Worm (Caenorhabditis elegans) whole organism, mixed stage, embryonic: Measurements from ENCODE around the gene cest-6.

Experiments
- M03D4.4 ChIP-seq: sonication (generic microtip); optimal IDR thresholded peaks from 2 replicates; lab custom pipeline; 2017; ENCODE audit warnings: mild to moderate bottlenecking, missing genetic modification characterization, missing compliant biosample characterization
- bed-3 ChIP-seq: fragments of 200-800 bp; sonication (Bioruptor generic); optimal IDR thresholded peaks from 3 replicates; lab custom pipeline; 2018; ENCODE audit warnings: mild to moderate bottlenecking, missing genetic modification characterization, moderate library complexity, missing compliant biosample characterization
- blmp-1 ChIP-seq: fragments of 150-350 bp; optimal IDR thresholded peaks from 2 replicates; lab custom pipeline; 2014; ENCODE audit warnings: missing biosample characterization, missing genetic modification characterization
- ceh-39 ChIP-seq: fragments of 150-350 bp; optimal IDR thresholded peaks from 2 replicates; lab custom pipeline; 2014; ENCODE audit warnings: missing biosample characterization, missing genetic modification characterization
- ceh-43 ChIP-seq: fragments of 200-800 bp; sonication (Bioruptor generic); optimal IDR thresholded peaks from 2 replicates; lab custom pipeline; 2018; ENCODE audit warnings: mild to moderate bottlenecking, missing genetic modification characterization, moderate library complexity, missing compliant biosample characterization
- ceh-83 ChIP-seq: fragments of 200-800 bp; sonication (Bioruptor generic); optimal IDR thresholded peaks from 2 replicates; lab custom pipeline; 2018; ENCODE audit warnings: mild to moderate bottlenecking, missing genetic modification characterization, missing compliant biosample characterization
- ces-1 ChIP-seq: fragments of 150-350 bp; optimal IDR thresholded peaks from 2 replicates; lab custom pipeline; 2014; ENCODE audit warnings: missing biosample characterization, missing genetic modification reagents, missing genetic modification characterization
- cnd-1 ChIP-seq: fragments of 200-800 bp; sonication (Bioruptor generic); optimal IDR thresholded peaks from 2 replicates; lab custom pipeline; 2018; ENCODE audit warnings: mild to moderate bottlenecking, missing genetic modification characterization, missing compliant biosample characterization
- drap-1 ChIP-seq: fragments of 200-800 bp; sonication (Bioruptor generic); optimal IDR thresholded peaks from 3 replicates; lab custom pipeline; 2018; ENCODE audit warnings: mild to moderate bottlenecking, missing genetic modification characterization, missing compliant biosample characterization
- elt-1 ChIP-seq: sonication (generic microtip); optimal IDR thresholded peaks from 2 replicates; lab custom pipeline; 2017; ENCODE audit warnings: missing genetic modification characterization, mild to moderate bottlenecking, missing compliant biosample characterization, antibody characterized with exemption, moderate library complexity, borderline replicate concordance; ENCODE audit not compliant: insufficient read depth
- elt-3 ChIP-seq: fragments of 150-350 bp; optimal IDR thresholded peaks from 2 replicates; lab custom pipeline; 2014; ENCODE audit warnings: missing biosample characterization, missing genetic modification characterization
- hlh-1 ChIP-seq: fragments of 150-350 bp; optimal IDR thresholded peaks from 2 replicates; lab custom pipeline; 2014; ENCODE audit warnings: missing biosample characterization, missing genetic modification reagents, missing genetic modification characterization
- lin-13 ChIP-seq: fragments of 150-350 bp; optimal IDR thresholded peaks from 2 replicates; lab custom pipeline; 2014; ENCODE audit warnings: missing biosample characterization, missing genetic modification characterization
- lin-32 ChIP-seq: fragments of 200-800 bp; sonication (Bioruptor generic); optimal IDR thresholded peaks from 2 replicates; lab custom pipeline; 2018; ENCODE audit warnings: mild to moderate bottlenecking, missing genetic modification characterization, missing compliant biosample characterization
- mab-5 ChIP-seq: fragments of 150-350 bp; optimal IDR thresholded peaks from 2 replicates; lab custom pipeline; 2014; ENCODE audit warnings: missing biosample characterization, missing genetic modification characterization
- mls-2 ChIP-seq: sonication (generic microtip); optimal IDR thresholded peaks from 2 replicates; lab custom pipeline; 2016; ENCODE audit warnings: mild to moderate bottlenecking, missing genetic modification characterization, moderate library complexity, missing compliant biosample characterization
- nhr-12 ChIP-seq: fragments of 150-350 bp; optimal IDR thresholded peaks from 2 replicates; lab custom pipeline; 2014; ENCODE audit warnings: missing biosample characterization, missing genetic modification characterization
- nhr-2 ChIP-seq: fragments of 150-350 bp; optimal IDR thresholded peaks from 2 replicates; lab custom pipeline; 2014; ENCODE audit warnings: missing biosample characterization, missing genetic modification characterization
- nhr-237 ChIP-seq: fragments of 150-350 bp; optimal IDR thresholded peaks from 2 replicates; lab custom pipeline; 2014; ENCODE audit warnings: missing biosample characterization, missing genetic modification characterization
- nhr-28 ChIP-seq: fragments of 150-350 bp; optimal IDR thresholded peaks from 2 replicates; lab custom pipeline; 2014; ENCODE audit warnings: missing biosample characterization, missing genetic modification characterization
- nhr-76 ChIP-seq: sonication (generic microtip); optimal IDR thresholded peaks from 2 replicates; lab custom pipeline; 2017; ENCODE audit warnings: missing biosample characterization, missing genetic modification characterization
- pha-4 ChIP-seq: fragments of 150-350 bp; optimal IDR thresholded peaks from 2 replicates; lab custom pipeline; 2018; ENCODE audit warnings: missing biosample characterization, missing genetic modification reagents, missing genetic modification characterization
- sem-2 ChIP-seq: fragments of 200-800 bp; sonication (Bioruptor generic); optimal IDR thresholded peaks from 2 replicates; lab custom pipeline; 2018; ENCODE audit warnings: mild to moderate bottlenecking, missing genetic modification characterization, missing compliant biosample characterization
- tbx-8 ChIP-seq: fragments of 200-800 bp; sonication (Bioruptor generic); optimal IDR thresholded peaks from 2 replicates; lab custom pipeline; 2018; ENCODE audit warnings: mild to moderate bottlenecking, missing genetic modification characterization, moderate library complexity, missing compliant biosample characterization
- unc-120 ChIP-seq: sonication (generic microtip); optimal IDR thresholded peaks from 2 replicates; lab custom pipeline; 2017; ENCODE audit warnings: missing genetic modification characterization, missing compliant biosample characterization; ENCODE audit not compliant: poor library complexity, severe bottlenecking
- unc-39 ChIP-seq: fragments of 150-350 bp; optimal IDR thresholded peaks from 2 replicates; lab custom pipeline; 2014; ENCODE audit warnings: missing biosample characterization, missing genetic modification characterization
- unc-62 ChIP-seq: fragments of 150-350 bp; optimal IDR thresholded peaks from 2 replicates; lab custom pipeline; 2014; ENCODE audit warnings: missing biosample characterization, missing genetic modification reagents, missing genetic modification characterization
- zip-8 ChIP-seq: fragments of 150-350 bp; optimal IDR thresholded peaks from 2 replicates; lab custom pipeline; 2014; ENCODE audit warnings: missing biosample characterization, missing genetic modification characterization
- ztf-11 ChIP-seq: fragments of 150-350 bp; optimal IDR thresholded peaks from 2 replicates; lab custom pipeline; 2014; ENCODE audit warnings: missing biosample characterization, missing genetic modification characterization

The cest-6 gene

DNA sequence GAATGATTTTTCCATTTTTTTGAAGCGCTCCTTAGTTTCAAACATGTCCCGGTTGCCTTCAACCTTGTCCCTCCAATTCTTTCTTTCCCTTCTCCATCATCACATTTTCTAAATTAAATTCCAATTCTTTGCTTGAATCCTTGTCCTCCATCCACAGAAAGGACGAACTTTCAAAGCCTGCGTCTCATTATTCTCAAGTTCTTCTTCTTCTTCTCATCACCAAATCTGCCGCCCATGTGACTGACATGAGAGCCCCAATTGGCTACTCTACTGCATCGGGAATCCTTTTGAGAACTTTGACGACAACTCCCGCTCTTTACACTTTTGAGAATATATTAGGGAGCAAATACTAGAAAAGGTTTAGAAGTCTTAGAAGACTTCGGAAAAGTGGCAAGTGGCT is 28.4 kb upstream of the cest-6 start:
- TF ChIP-seq ces-1 (GFP tag; lab: Kevin White, UChicago) (peak; percentile 96), ceh-83 (GFP tag; lab: Kevin White, UChicago) (no peak), mls-2 (no peak)

- peak; percentile 4 for TF ChIP-seq ces-1 (GFP tag; lab: Kevin White, UChicago)
- TF ChIP-seq nhr-28 (tag; lab: Kevin White, UChicago): no peak
- TF ChIP-seq, all 35 proteins: peak for 1
Measured at ce11 chrIV:6954682-6955081, 26.4 kb upstream of the cest-6 start.

DNA sequence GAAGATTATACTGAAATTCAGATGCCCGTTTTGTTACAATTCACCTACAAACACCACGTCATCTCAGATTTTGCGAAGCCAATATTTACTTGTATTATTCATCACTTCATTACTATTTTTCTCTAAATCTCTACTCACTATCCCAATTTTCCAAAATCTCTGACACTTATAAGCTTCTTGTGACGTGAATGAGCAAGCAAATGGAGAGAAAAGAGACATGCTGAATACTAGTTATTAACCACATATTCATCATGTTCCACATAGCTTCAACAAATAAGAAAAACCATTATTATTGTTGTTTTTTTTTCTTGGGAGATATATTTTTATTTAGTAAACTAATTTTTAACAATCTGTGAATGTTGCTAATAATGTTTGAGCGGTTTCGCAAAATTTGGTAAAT is 22.9 kb upstream of the cest-6 start:
- peak; percentile 8 for TF ChIP-seq ces-1 (GFP tag; lab: Kevin White, UChicago)
- no peak for TF ChIP-seq nhr-76

ce11 chrIV:6946832-6947231 is 18.5 kb upstream of the cest-6 start:
- no peak for TF ChIP-seq nhr-2 (tag; lab: Kevin White, UChicago)
- TF ChIP-seq hlh-1 (tag; lab: Kevin White, UChicago): peak; percentile 92
- TF ChIP-seq unc-120 (tag; lab: Kevin White, UChicago): peak; percentile 27
- TF ChIP-seq unc-62 (GFP tag; lab: Kevin White, UChicago): peak; percentile 95

ce11 chrIV:6941101-6941500 is 12.8 kb upstream of the cest-6 start:
- TF ChIP-seq nhr-12 (tag; lab: Kevin White, UChicago) (no peak), ceh-83 (GFP tag; lab: Kevin White, UChicago) (no peak), M03D4.4 (tag; lab: Kevin White, UChicago) (no peak), unc-39 (tag; lab: Kevin White, UChicago) (no peak), blmp-1 (tag; lab: Kevin White, UChicago) (no peak), lin-13 (tag; lab: Kevin White, UChicago) (no peak), nhr-237 (tag; lab: Kevin White, UChicago) (no peak)

DNA sequence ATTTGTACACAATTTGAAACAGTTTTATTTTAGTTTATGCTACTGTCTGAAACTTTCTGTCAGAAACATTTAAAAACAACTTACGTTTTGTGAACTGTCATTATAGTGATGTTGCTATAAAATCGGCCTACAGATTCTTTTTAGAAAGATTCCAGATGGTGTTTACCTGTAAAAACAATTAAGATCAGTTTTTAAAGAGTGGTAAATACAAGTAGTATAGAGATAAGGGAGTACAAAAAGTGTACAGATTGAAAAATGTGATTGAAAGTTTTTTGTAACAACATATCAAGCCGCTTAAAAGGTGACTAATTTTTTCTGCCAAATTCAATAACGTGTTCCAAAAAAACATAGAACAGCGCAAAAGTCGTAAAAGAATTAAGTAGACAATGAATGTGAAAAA is 9.2 kb upstream of the cest-6 start, which contains the start of gene npr-12:
Gene npr-12 (minus strand): TSS at position 101 of the 400 bp plus-strand sequence.
- TF ChIP-seq lin-13 (tag; lab: Kevin White, UChicago): no peak
- TF ChIP-seq bed-3 (GFP tag; lab: Kevin White, UChicago): no peak
- TF ChIP-seq mab-5 (tag; lab: Kevin White, UChicago): no peak
- TF ChIP-seq nhr-76: no peak
- no peak for TF ChIP-seq cnd-1 (tag; lab: Kevin White, UChicago)
- TF ChIP-seq elt-3 (tag; lab: Kevin White, UChicago): no peak
- no peak for TF ChIP-seq elt-1 (tag; lab: Kevin White, UChicago)
- no peak for TF ChIP-seq pha-4 (tag; lab: Kevin White, UChicago)
- no peak for TF ChIP-seq mls-2
- no peak for TF ChIP-seq M03D4.4 (tag; lab: Kevin White, UChicago)
- no peak for TF ChIP-seq ceh-39 (tag; lab: Kevin White, UChicago)
- TF ChIP-seq nhr-12 (tag; lab: Kevin White, UChicago): no peak
- no peak for TF ChIP-seq sem-2
- no peak for TF ChIP-seq unc-120 (tag; lab: Kevin White, UChicago)
- no peak for TF ChIP-seq unc-62 (GFP tag; lab: Kevin White, UChicago)
- no peak for TF ChIP-seq nhr-237 (tag; lab: Kevin White, UChicago)
- TF ChIP-seq ceh-43 (GFP tag; lab: Kevin White, UChicago): no peak
- no peak for TF ChIP-seq zip-8 (tag; lab: Kevin White, UChicago)

DNA sequence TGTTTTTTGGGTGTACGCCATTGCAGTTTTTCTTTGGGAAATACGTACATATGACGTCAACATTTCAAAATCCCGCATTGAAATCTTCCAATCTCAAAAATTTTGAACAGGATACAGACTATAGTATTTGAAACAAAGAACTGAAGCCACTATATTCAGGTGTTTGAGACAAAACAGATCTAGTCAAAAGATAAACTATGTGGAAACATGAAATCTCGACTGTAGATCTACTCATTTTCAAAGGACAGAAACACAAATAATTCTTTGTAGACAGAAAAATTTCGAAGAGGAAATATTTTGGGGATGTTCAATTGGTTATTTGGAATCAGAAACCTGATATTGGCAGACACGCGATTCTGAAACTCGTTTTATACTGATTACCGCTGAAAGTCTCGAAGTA is 2.8 kb downstream of the cest-6 start:
- TF ChIP-seq elt-1 (tag; lab: Kevin White, UChicago): peak; percentile 54
- no peak for TF ChIP-seq drap-1 (GFP tag; lab: Kevin White, UChicago)

- TF ChIP-seq elt-3 (tag; lab: Kevin White, UChicago) (no peak), ceh-39 (tag; lab: Kevin White, UChicago) (no peak), hlh-1 (tag; lab: Kevin White, UChicago) (no peak), nhr-76 (no peak), blmp-1 (tag; lab: Kevin White, UChicago) (no peak), lin-32 (GFP tag; lab: Kevin White, UChicago) (no peak), tbx-8 (no peak), ceh-43 (GFP tag; lab: Kevin White, UChicago) (no peak), ztf-11 (tag; lab: Kevin White, UChicago) (no peak), drap-1 (GFP tag; lab: Kevin White, UChicago) (no peak)
- TF ChIP-seq, all 35 proteins: peak for 0
Measured at ce11 chrIV:6923070-6923469, 5.2 kb downstream of the cest-6 start, which contains the start of gene T22D1.1. TSS of gene T22D1.1 (plus strand) at chrIV:6923370.
